Worm (Caenorhabditis elegans) whole organism, midembryonic: ENCODE data around the gene ZK218.3.

ENCODE experiments used
- med-1 ChIP-seq: sonication (generic microtip); optimal IDR thresholded peaks from 2 replicates; lab custom pipeline; 2017; ENCODE audit warnings: missing genetic modification characterization, mild to moderate bottlenecking, missing compliant biosample characterization, antibody characterized with exemption, missing genetic modification reagents; ENCODE audit not compliant: insufficient read depth
- tab-1 ChIP-seq: fragments of 200-800 bp; sonication (Bioruptor generic); IDR thresholded peaks from 2 replicates; pipeline ENCODE4 v1.3.6; 2022; ENCODE audit warnings: missing genetic modification characterization, missing compliant biosample characterization
- ztf-23 ChIP-seq: fragments of 200-800 bp; sonication (Bioruptor generic); IDR thresholded peaks from 2 replicates; pipeline ENCODE4 v1.3.6; 2022; ENCODE audit warnings: missing genetic modification reagents, missing genetic modification characterization, missing compliant biosample characterization

DNA sequence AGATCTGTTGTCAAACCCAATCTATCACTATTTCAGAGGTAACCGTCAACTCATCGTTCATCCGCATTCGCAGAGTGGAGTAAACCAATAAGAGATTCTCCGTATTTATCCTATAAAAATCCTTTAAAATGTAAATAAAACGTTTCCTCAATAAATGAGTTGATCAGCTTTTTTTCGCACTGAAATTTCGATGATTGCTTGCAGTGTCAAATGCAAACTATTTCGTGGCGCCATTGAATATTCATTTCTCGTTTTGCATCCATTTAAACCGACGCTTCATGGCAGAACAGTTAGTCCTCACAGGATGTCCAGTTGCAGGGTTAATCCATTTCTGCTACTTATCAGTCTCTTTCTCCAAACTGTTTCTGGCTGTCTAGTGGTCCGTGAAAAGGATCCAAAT lies 37.0 kb downstream of the ZK218.3 start, which contains the start of gene F28B1.9:
- TF ChIP-seq ztf-23 (GFP tag; lab: Robert Waterston, UW) (no peak), tab-1 (no peak), med-1 (GFP tag; lab: Kevin White, UChicago) (no peak)
